Fruit fly (Drosophila melanogaster) whole organism, embryonic: ENCODE results near the gene CG10845.

ENCODE experiments used
- Asciz ChIP-seq: fragments of 200-800 bp; sonication (Bioruptor generic); optimal IDR thresholded peaks from 2 replicates; lab custom pipeline; 2017; ENCODE audit warnings: missing biosample characterization, mild to moderate bottlenecking, missing genetic modification characterization, missing genetic modification reagents
- Bgb ChIP-seq: fragments of 200-800 bp; sonication (Bioruptor generic); IDR thresholded peaks from 2 replicates; pipeline ENCODE4 v1.3.6; 2022; ENCODE audit warnings: missing biosample characterization, missing genetic modification characterization; ENCODE audit not compliant: partially characterized antibody
- CG1024 ChIP-seq: fragments of 200-800 bp; sonication (Bioruptor generic); IDR thresholded peaks from 2 replicates; pipeline ENCODE4 v1.3.6; 2022; ENCODE audit warnings: missing biosample characterization, missing genetic modification characterization
- CG10431 ChIP-seq: fragments of 200-800 bp; sonication (Bioruptor generic); optimal IDR thresholded peaks from 3 replicates; lab custom pipeline; 2018; ENCODE audit warnings: missing biosample characterization, mild to moderate bottlenecking, missing genetic modification characterization
- CG11456 ChIP-seq: fragments of 200-800 bp; sonication (Bioruptor generic); IDR thresholded peaks from 3 replicates; pipeline ENCODE4 v1.3.6; 2022; ENCODE audit warnings: missing biosample characterization, missing genetic modification characterization
- CG11723 ChIP-seq: fragments of 200-800 bp; sonication (Bioruptor generic); optimal IDR thresholded peaks from 2 replicates; lab custom pipeline; 2017; ENCODE audit warnings: missing biosample characterization, mild to moderate bottlenecking, missing genetic modification characterization
- CG12769 ChIP-seq: fragments of 200-800 bp; sonication (Bioruptor generic); optimal IDR thresholded peaks from 2 replicates; lab custom pipeline; 2019; ENCODE audit warnings: missing biosample characterization, mild to moderate bottlenecking, missing genetic modification characterization, moderate library complexity
- CG1529 ChIP-seq: fragments of 200-800 bp; sonication (Bioruptor generic); optimal IDR thresholded peaks from 3 replicates; lab custom pipeline; 2018; ENCODE audit warnings: missing biosample characterization, missing genetic modification characterization
- CG15696 ChIP-seq: fragments of 200-800 bp; sonication (Bioruptor generic); optimal IDR thresholded peaks from 2 replicates; lab custom pipeline; 2019; ENCODE audit warnings: missing biosample characterization, mild to moderate bottlenecking, missing genetic modification characterization, moderate library complexity
- CG1647 ChIP-seq: fragments of 200-800 bp; sonication (Bioruptor generic); optimal IDR thresholded peaks from 3 replicates; lab custom pipeline; 2016; ENCODE audit warnings: missing biosample characterization, missing genetic modification characterization
- CG17385 ChIP-seq: fragments of 200-800 bp; sonication (Bioruptor generic); optimal IDR thresholded peaks from 3 replicates; lab custom pipeline; 2018; ENCODE audit warnings: missing biosample characterization, mild to moderate bottlenecking, missing genetic modification characterization
- CG17912 ChIP-seq: fragments of 200-800 bp; sonication (Bioruptor generic); optimal IDR thresholded peaks from 2 replicates; lab custom pipeline; 2018; ENCODE audit warnings: missing biosample characterization, mild to moderate bottlenecking, missing genetic modification characterization
- CG2116 ChIP-seq: fragments of 200-800 bp; sonication (Bioruptor generic); optimal IDR thresholded peaks from 3 replicates; lab custom pipeline; 2018; ENCODE audit warnings: missing biosample characterization, mild to moderate bottlenecking, missing genetic modification characterization
- CG2889 ChIP-seq: fragments of 200-800 bp; sonication (Bioruptor generic); IDR thresholded peaks from 3 replicates; pipeline ENCODE4 v1.3.6; 2022; ENCODE audit warnings: missing biosample characterization, missing genetic modification characterization
- CG6254 ChIP-seq: fragments of 200-800 bp; sonication (Bioruptor generic); optimal IDR thresholded peaks from 3 replicates; lab custom pipeline; 2017; ENCODE audit warnings: mild to moderate bottlenecking, missing biosample characterization, missing genetic modification reagents, missing genetic modification characterization
- CG7963 ChIP-seq: fragments of 200-800 bp; sonication (Bioruptor generic); IDR thresholded peaks from 3 replicates; pipeline ENCODE4 v1.3.6; 2022; ENCODE audit warnings: missing biosample characterization, missing genetic modification characterization; ENCODE audit not compliant: partially characterized antibody
- CG9797 ChIP-seq: fragments of 200-800 bp; sonication (Bioruptor generic); optimal IDR thresholded peaks from 3 replicates; lab custom pipeline; 2018; ENCODE audit warnings: missing biosample characterization, mild to moderate bottlenecking, missing genetic modification characterization
- Elba2 ChIP-seq: fragments of 200-800 bp; sonication (Bioruptor generic); optimal IDR thresholded peaks from 3 replicates; lab custom pipeline; 2016; ENCODE audit warnings: missing biosample characterization, missing genetic modification characterization
- Ets65A ChIP-seq: fragments of 200-800 bp; sonication (Bioruptor generic); peaks from one replicate; lab custom pipeline; 2016; ENCODE audit warnings: missing biosample characterization, missing genetic modification characterization
- HLH3B ChIP-seq: fragments of 200-800 bp; sonication (Bioruptor generic); IDR thresholded peaks from 2 replicates; pipeline ENCODE4 v1.3.6; 2022; ENCODE audit warnings: missing biosample characterization, missing genetic modification characterization
- Lhr ChIP-seq: fragments of 200-800 bp; sonication (Bioruptor generic); optimal IDR thresholded peaks from 3 replicates; lab custom pipeline; 2017; ENCODE audit warnings: mild to moderate bottlenecking, missing biosample characterization, missing genetic modification reagents, missing genetic modification characterization
- Lpt ChIP-seq: fragments of >200 bp; optimal IDR thresholded peaks from 2 replicates; lab custom pipeline; 2018; ENCODE audit warnings: missing biosample characterization, missing genetic modification characterization
- Meics ChIP-seq: fragments of 200-800 bp; sonication (Bioruptor generic); optimal IDR thresholded peaks from 2 replicates; lab custom pipeline; 2017; ENCODE audit warnings: missing biosample characterization, mild to moderate bottlenecking, missing genetic modification characterization
- Optix ChIP-seq: fragments of 200-800 bp; sonication (Bioruptor generic); IDR thresholded peaks from 3 replicates; pipeline ENCODE4 v1.3.6; 2022; ENCODE audit warnings: missing biosample characterization, missing genetic modification characterization
- Poxn ChIP-seq: fragments of 200-800 bp; sonication (Bioruptor generic); IDR thresholded peaks from 2 replicates; pipeline ENCODE4 v1.3.6; 2022; ENCODE audit warnings: missing biosample characterization, missing genetic modification characterization
- Scr ChIP-seq: fragments of 200-800 bp; sonication (Bioruptor generic); IDR thresholded peaks from 2 replicates; pipeline ENCODE4 v1.3.6; 2022; ENCODE audit warnings: missing biosample characterization, missing genetic modification characterization; ENCODE audit not compliant: partially characterized antibody
- Side ChIP-seq: fragments of 200-800 bp; sonication (Bioruptor generic); optimal IDR thresholded peaks from 2 replicates; lab custom pipeline; 2016; ENCODE audit warnings: missing biosample characterization, missing genetic modification characterization
- Six4 ChIP-seq: fragments of 200-800 bp; sonication (Bioruptor generic); optimal IDR thresholded peaks from 2 replicates; lab custom pipeline; 2016; ENCODE audit warnings: missing biosample characterization, missing genetic modification characterization
- Trl ChIP-seq, 3 experiments: fragments of >200 bp in 2 of 3; fragments of 200-800 bp in 1 of 3; sonication (Bioruptor generic) in 1 of 3; optimal IDR thresholded peaks; 2 replicates in 1 of 3; 3 replicates in 2 of 3; lab custom pipeline; 2016 to 2017; ENCODE audit warnings: missing biosample characterization in 1 of 3, missing genetic modification characterization in 1 of 3
- ac ChIP-seq: fragments of 200-800 bp; sonication (Bioruptor generic); optimal IDR thresholded peaks from 3 replicates; lab custom pipeline; 2017; ENCODE audit warnings: missing biosample characterization, mild to moderate bottlenecking, missing genetic modification characterization
- ato ChIP-seq: fragments of 200-800 bp; sonication (Bioruptor generic); IDR thresholded peaks from 2 replicates; pipeline ENCODE4 v1.3.6; 2022; ENCODE audit warnings: missing biosample characterization, missing genetic modification characterization; ENCODE audit not compliant: partially characterized antibody
- cad ChIP-seq: fragments of >200 bp; optimal IDR thresholded peaks from 2 replicates; lab custom pipeline; 2017; ENCODE audit warnings: missing biosample characterization, missing genetic modification characterization
- caup ChIP-seq: fragments of 200-800 bp; sonication (Bioruptor generic); optimal IDR thresholded peaks from 3 replicates; lab custom pipeline; 2017; ENCODE audit warnings: missing biosample characterization, mild to moderate bottlenecking, missing genetic modification characterization, moderate library complexity; ENCODE audit not compliant: severe bottlenecking
- crol ChIP-seq: fragments of 200-800 bp; sonication (Bioruptor generic); IDR thresholded peaks from 2 replicates; pipeline ENCODE4 v1.3.6; 2022; ENCODE audit warnings: missing biosample characterization, missing genetic modification characterization
- crp ChIP-seq, 2 experiments: fragments of 200-800 bp; sonication (Bioruptor generic); optimal IDR thresholded peaks; 2 replicates in 1 of 2; 3 replicates in 1 of 2; lab custom pipeline; 2017; ENCODE audit warnings: missing biosample characterization in 2 of 2, missing genetic modification characterization in 2 of 2, mild to moderate bottlenecking in 1 of 2, moderate library complexity in 1 of 2
- ewg ChIP-seq: fragments of 200-800 bp; sonication (Bioruptor generic); optimal IDR thresholded peaks from 3 replicates; lab custom pipeline; 2017; ENCODE audit warnings: mild to moderate bottlenecking, missing biosample characterization, missing genetic modification reagents, missing genetic modification characterization
- hkb ChIP-seq, 2 experiments: fragments of 200-800 bp in 1 of 2; fragments of >200 bp in 1 of 2; sonication (Bioruptor generic) in 1 of 2; IDR thresholded peaks in 1 of 2; optimal IDR thresholded peaks in 1 of 2; 2 replicates each; pipeline versions ENCODE4 v1.3.6 to Lab custom; 2017 to 2022; ENCODE audit warnings: missing biosample characterization in 1 of 2, missing genetic modification characterization in 1 of 2
- insv ChIP-seq, 2 experiments: fragments of 200-800 bp; sonication (Bioruptor generic); optimal IDR thresholded peaks; 3 replicates each; lab custom pipeline; 2016 to 2018; ENCODE audit warnings: missing biosample characterization in 2 of 2, missing genetic modification characterization in 2 of 2
- jing ChIP-seq: fragments of 200-800 bp; sonication (Bioruptor generic); optimal IDR thresholded peaks from 2 replicates; lab custom pipeline; 2018; ENCODE audit warnings: missing biosample characterization, mild to moderate bottlenecking, missing genetic modification characterization
- ken ChIP-seq: fragments of 200-800 bp; sonication (Bioruptor generic); IDR thresholded peaks from 3 replicates; pipeline ENCODE4 v1.3.6; 2022; ENCODE audit warnings: missing biosample characterization, missing genetic modification characterization
- nmo ChIP-seq: fragments of 200-800 bp; sonication (Bioruptor generic); optimal IDR thresholded peaks from 2 replicates; lab custom pipeline; 2018; ENCODE audit warnings: missing biosample characterization, mild to moderate bottlenecking, missing genetic modification characterization, moderate library complexity
- phol ChIP-seq: fragments of 200-800 bp; sonication (Bioruptor generic); optimal IDR thresholded peaks from 3 replicates; lab custom pipeline; 2018; ENCODE audit warnings: missing biosample characterization, mild to moderate bottlenecking, missing genetic modification characterization, moderate library complexity
- pum ChIP-seq: fragments of 200-800 bp; sonication (Bioruptor generic); optimal IDR thresholded peaks from 2 replicates; lab custom pipeline; 2016; ENCODE audit warnings: missing biosample characterization, missing genetic modification characterization
- pzg ChIP-seq: fragments of 200-800 bp; sonication (Bioruptor generic); optimal IDR thresholded peaks from 3 replicates; lab custom pipeline; 2018; ENCODE audit warnings: missing biosample characterization, mild to moderate bottlenecking, missing genetic modification characterization, moderate library complexity
- slbo ChIP-seq: fragments of 200-800 bp; sonication (Bioruptor generic); IDR thresholded peaks from 2 replicates; pipeline ENCODE4 v1.3.6; 2022; ENCODE audit warnings: missing biosample characterization, missing genetic modification characterization
- stc ChIP-seq: fragments of 200-800 bp; sonication (Bioruptor generic); IDR thresholded peaks from 2 replicates; pipeline ENCODE4 v1.3.6; 2022; ENCODE audit warnings: missing biosample characterization, missing genetic modification characterization
- tap ChIP-seq: fragments of 200-800 bp; optimal IDR thresholded peaks from 3 replicates; lab custom pipeline; 2019; ENCODE audit warnings: missing biosample characterization, mild to moderate bottlenecking, missing genetic modification characterization, moderate library complexity
- unc-4 ChIP-seq: fragments of 200-800 bp; sonication (Bioruptor generic); IDR thresholded peaks from 2 replicates; pipeline ENCODE4 v1.3.6; 2022; ENCODE audit warnings: missing biosample characterization, missing genetic modification characterization; ENCODE audit not compliant: partially characterized antibody
- zf30C ChIP-seq: fragments of 200-800 bp; sonication (Bioruptor generic); optimal IDR thresholded peaks from 3 replicates; lab custom pipeline; 2018; ENCODE audit warnings: missing biosample characterization, mild to moderate bottlenecking, missing genetic modification characterization

CG10845 gene

dm6 chr3R:24876843-24877457 is 24.0 kb upstream of the CG10845 start, which contains the start of the genes CG11089 and CG31381 (continued):
- peak; percentile 14 for TF ChIP-seq Ets65A (GFP tag; lab: Kevin White, UChicago)
- no peak for TF ChIP-seq Lpt (GFP tag; lab: Kevin White, UChicago)
- TF ChIP-seq ato (GFP tag; lab: Robert Waterston, UW) = no peak
- TF ChIP-seq crol (GFP tag; lab: Robert Waterston, UW) = no peak
- TF ChIP-seq pum (GFP tag; lab: Kevin White, UChicago) = no peak
- TF ChIP-seq CG17385 (GFP tag; lab: Kevin White, UChicago) = no peak
- no peak for TF ChIP-seq ac (GFP tag; lab: Kevin White, UChicago)
- TF ChIP-seq CG9797 (GFP tag; lab: Kevin White, UChicago) = no peak
- peak; percentile 13 for TF ChIP-seq Elba2 (GFP tag; lab: Kevin White, UChicago)
- TF ChIP-seq CG10431 (GFP tag; lab: Kevin White, UChicago) = no peak
- peak; percentile 36 for TF ChIP-seq nmo (GFP tag; lab: Kevin White, UChicago)
- peak; percentile 50 for TF ChIP-seq pzg (GFP tag; lab: Kevin White, UChicago)
- TF ChIP-seq CG1024 (GFP tag; lab: Robert Waterston, UW) = no peak
- no peak for TF ChIP-seq hkb (optimal IDR thresholded peaks at IDR 0.05; lab: Kevin White, UChicago)
- TF ChIP-seq hkb (GFP tag; IDR thresholded peaks at IDR 0.05; lab: Robert Waterston, UW) = no peak
- TF ChIP-seq Trl (optimal IDR thresholded peaks at IDR 0.05; lab: Kevin White, UChicago) = no peak
- TF ChIP-seq Trl (GFP tag; optimal IDR thresholded peaks at IDR 0.05; lab: Kevin White, UChicago) = no peak
- TF ChIP-seq Meics (GFP tag; lab: Kevin White, UChicago) = peak; percentile 32
- no peak for TF ChIP-seq Six4 (GFP tag; lab: Kevin White, UChicago)
- no peak for TF ChIP-seq ewg (GFP tag; lab: Kevin White, UChicago)
- TF ChIP-seq unc-4 (GFP tag; lab: Robert Waterston, UW) = peak; percentile 16; the same call in 1 of the 2 replicates
- TF ChIP-seq Lhr (GFP tag; lab: Kevin White, UChicago) = no peak
- no peak for TF ChIP-seq zf30C (GFP tag; lab: Kevin White, UChicago)
- TF ChIP-seq crp (GFP tag; optimal IDR thresholded peaks at IDR 0.05; lab: Kevin White, UChicago) = peak in 1 of 2 experiments; percentile 76
- peak; percentile 25 for TF ChIP-seq Asciz (GFP tag; lab: Kevin White, UChicago)
- no peak for TF ChIP-seq Optix
- TF ChIP-seq slbo (GFP tag; lab: Robert Waterston, UW) = no peak
- TF ChIP-seq caup (GFP tag; lab: Kevin White, UChicago) = peak; percentile 45
- no peak for TF ChIP-seq ken (GFP tag; lab: Robert Waterston, UW)
- no peak for TF ChIP-seq jing (GFP tag; lab: Kevin White, UChicago)
- no peak for TF ChIP-seq CG1529 (GFP tag; lab: Kevin White, UChicago)
- TF ChIP-seq CG2889 (GFP tag; lab: Robert Waterston, UW) = no peak
- no peak for TF ChIP-seq CG11723 (GFP tag; lab: Kevin White, UChicago)
- no peak for TF ChIP-seq CG15696 (tag; lab: Kevin White, UChicago)
- TF ChIP-seq HLH3B = no peak
- peak; percentile 21 for TF ChIP-seq phol (tag; lab: Kevin White, UChicago)
- no peak for TF ChIP-seq CG1647 (GFP tag; lab: Kevin White, UChicago)
- no peak for TF ChIP-seq CG17912 (GFP tag; lab: Kevin White, UChicago)
- no peak for TF ChIP-seq CG12769 (tag; lab: Kevin White, UChicago)
- no peak for TF ChIP-seq insv (GFP tag; optimal IDR thresholded peaks at IDR 0.05; lab: Kevin White, UChicago)
- no peak for TF ChIP-seq cad (GFP tag; lab: Kevin White, UChicago)
- no peak for TF ChIP-seq CG6254 (GFP tag; lab: Kevin White, UChicago)
- no peak for TF ChIP-seq tap (tag; lab: Kevin White, UChicago)
- no peak for TF ChIP-seq Bgb (GFP tag; lab: Robert Waterston, UW)
- no peak for TF ChIP-seq CG7963 (GFP tag; lab: Robert Waterston, UW)
- TF ChIP-seq Poxn (GFP tag; lab: Robert Waterston, UW) = no peak
- no peak for TF ChIP-seq stc (GFP tag; lab: Robert Waterston, UW)
- no peak for TF ChIP-seq Side (GFP tag; lab: Kevin White, UChicago)
- 0 out of 2 replicates have a peak, but pooled peaks have one; percentile 4 for TF ChIP-seq Scr (GFP tag; lab: Robert Waterston, UW)
- TF ChIP-seq CG11456 (GFP tag; lab: Robert Waterston, UW) = no peak
- peak; percentile 5 for TF ChIP-seq CG2116 (GFP tag; lab: Kevin White, UChicago)
